Worm (Caenorhabditis elegans) whole organism, L3 larva: ENCODE data around the gene lido-14.

Source experiments
- ZK546.5 ChIP-seq: sonication (generic microtip); optimal IDR thresholded peaks from 2 replicates; lab custom pipeline; 2017; ENCODE audit warnings: missing biosample characterization, missing genetic modification characterization
- ama-1 ChIP-seq: fragments of 150-350 bp; optimal IDR thresholded peaks from 2 replicates; lab custom pipeline; 2018
- lin-39 ChIP-seq: fragments of 150-350 bp; optimal IDR thresholded peaks from 2 replicates; lab custom pipeline; 2018; ENCODE audit warnings: missing biosample characterization, missing genetic modification reagents, missing genetic modification characterization
- lsy-12 ChIP-seq: sonication (generic microtip); optimal IDR thresholded peaks from 2 replicates; lab custom pipeline; 2016; ENCODE audit warnings: mild to moderate bottlenecking, missing genetic modification characterization, missing compliant biosample characterization
- nhr-237 ChIP-seq: fragments of 150-350 bp; optimal IDR thresholded peaks from 2 replicates; lab custom pipeline; 2014; ENCODE audit warnings: missing biosample characterization, missing genetic modification characterization

ce11 chrII:3341989-3342388 lies 16.9 kb upstream of the lido-14 start, which contains the start of gene F14D2.11:
- no peak for TF ChIP-seq lsy-12
- no peak for TF ChIP-seq lin-39 (tag; lab: Kevin White, UChicago)
- TF ChIP-seq ama-1 (lab: Kevin White, UChicago): no peak
- no peak for TF ChIP-seq nhr-237 (tag; lab: Kevin White, UChicago)
- no peak for TF ChIP-seq ZK546.5
